Worm (Caenorhabditis elegans) whole organism, mixed stage, embryonic: ENCODE measurements around the gene eak-7.

Experiments
- bed-3 ChIP-seq: fragments of 200-800 bp; sonication (Bioruptor generic); optimal IDR thresholded peaks from 3 replicates; lab custom pipeline; 2018; ENCODE audit warnings: mild to moderate bottlenecking, missing genetic modification characterization, moderate library complexity, missing compliant biosample characterization
- elt-1 ChIP-seq: sonication (generic microtip); optimal IDR thresholded peaks from 2 replicates; lab custom pipeline; 2017; ENCODE audit warnings: missing genetic modification characterization, mild to moderate bottlenecking, missing compliant biosample characterization, antibody characterized with exemption, moderate library complexity, borderline replicate concordance; ENCODE audit not compliant: insufficient read depth
- lin-13 ChIP-seq: fragments of 150-350 bp; optimal IDR thresholded peaks from 2 replicates; lab custom pipeline; 2014; ENCODE audit warnings: missing biosample characterization, missing genetic modification characterization
- nhr-28 ChIP-seq: fragments of 150-350 bp; optimal IDR thresholded peaks from 2 replicates; lab custom pipeline; 2014; ENCODE audit warnings: missing biosample characterization, missing genetic modification characterization
- snpc-4 ChIP-seq: fragments of 150-350 bp; optimal IDR thresholded peaks from 2 replicates; lab custom pipeline; 2014; ENCODE audit warnings: missing biosample characterization, missing genetic modification characterization
- tbx-8 ChIP-seq: fragments of 200-800 bp; sonication (Bioruptor generic); optimal IDR thresholded peaks from 2 replicates; lab custom pipeline; 2018; ENCODE audit warnings: mild to moderate bottlenecking, missing genetic modification characterization, moderate library complexity, missing compliant biosample characterization
- unc-39 ChIP-seq: fragments of 150-350 bp; optimal IDR thresholded peaks from 2 replicates; lab custom pipeline; 2014; ENCODE audit warnings: missing biosample characterization, missing genetic modification characterization

- TF ChIP-seq bed-3 (GFP tag; lab: Kevin White, UChicago) (no peak), nhr-28 (no peak), unc-39 (tag; lab: Kevin White, UChicago) (no peak), elt-1 (no peak), tbx-8 (no peak), snpc-4 (tag; lab: Kevin White, UChicago) (no peak), lin-13 (tag; lab: Kevin White, UChicago) (no peak)
Measured at ce11 chrIV:12522521-12522920, 43.3 kb downstream of the eak-7 start, which contains the start of gene sru-13.
